Worm (Caenorhabditis elegans) whole organism, L4 larva: ENCODE results near the gene mai-1.

Experiments
- F26F4.8 ChIP-seq: fragments of 200-800 bp; sonication (Bioruptor generic); conservative IDR thresholded peaks from 2 replicates; pipeline ENCODE4 v1.3.6; 2022; ENCODE audit warnings: missing genetic modification characterization, missing compliant biosample characterization
- F37D6.2 ChIP-seq: sonication (generic microtip); optimal IDR thresholded peaks from 2 replicates; lab custom pipeline; 2016; ENCODE audit warnings: mild to moderate bottlenecking, missing genetic modification characterization, missing compliant biosample characterization
- F44E2.7 ChIP-seq: fragments of 200-800 bp; sonication (Bioruptor generic); IDR thresholded peaks from 2 replicates; pipeline ENCODE4 v2.1.2; 2022; ENCODE audit warnings: missing genetic modification characterization, missing compliant biosample characterization
- T26A8.4 ChIP-seq: fragments of 200-800 bp; sonication (Bioruptor generic); IDR thresholded peaks from 2 replicates; pipeline ENCODE4 v1.3.6; 2022; ENCODE audit warnings: missing genetic modification characterization, missing compliant biosample characterization
- aha-1 ChIP-seq: fragments of 150-350 bp; peaks from one replicate; lab custom pipeline; 2014; ENCODE audit warnings: missing biosample characterization, missing genetic modification characterization
- attf-4 ChIP-seq: sonication (generic microtip); optimal IDR thresholded peaks from 3 replicates; lab custom pipeline; 2017; ENCODE audit warnings: missing biosample characterization, missing genetic modification characterization
- ceh-20 ChIP-seq: fragments of 200-800 bp; sonication (Bioruptor generic); IDR thresholded peaks from 2 replicates; pipeline ENCODE4 v1.3.6; 2022; ENCODE audit warnings: missing genetic modification reagents, missing genetic modification characterization, missing compliant biosample characterization
- ceh-28 ChIP-seq: fragments of 150-350 bp; optimal IDR thresholded peaks from 2 replicates; lab custom pipeline; 2014; ENCODE audit warnings: missing biosample characterization, missing genetic modification reagents, missing genetic modification characterization
- ceh-44 ChIP-seq: fragments of 200-800 bp; sonication (Bioruptor generic); IDR thresholded peaks from 2 replicates; pipeline ENCODE4 v1.3.6; 2022; ENCODE audit warnings: missing genetic modification reagents, missing genetic modification characterization, missing compliant biosample characterization
- ceh-62 ChIP-seq: sonication (generic microtip); optimal IDR thresholded peaks from 2 replicates; lab custom pipeline; 2017; ENCODE audit warnings: missing biosample characterization, missing genetic modification characterization
- daf-16 ChIP-seq, 3 experiments: sonication (generic microtip); optimal IDR thresholded peaks; 2 replicates each; lab custom pipeline; 2016 to 2017; ENCODE audit warnings: missing genetic modification characterization in 3 of 3, missing genetic modification reagents in 3 of 3, mild to moderate bottlenecking in 2 of 3, missing compliant biosample characterization in 2 of 3, missing biosample characterization in 1 of 3, moderate library complexity in 1 of 3
- dmd-6 ChIP-seq: fragments of 200-800 bp; sonication (Bioruptor generic); IDR thresholded peaks from 2 replicates; pipeline ENCODE4 v1.3.6; 2022; ENCODE audit warnings: missing genetic modification reagents, missing genetic modification characterization, missing compliant biosample characterization
- duxl-1 ChIP-seq: sonication (generic microtip); optimal IDR thresholded peaks from 2 replicates; lab custom pipeline; 2016; ENCODE audit warnings: mild to moderate bottlenecking, missing genetic modification characterization, moderate library complexity, missing compliant biosample characterization; ENCODE audit not compliant: poor library complexity
- dve-1 ChIP-seq: sonication (generic microtip); optimal IDR thresholded peaks from 2 replicates; lab custom pipeline; 2017; ENCODE audit warnings: antibody characterized with exemption, mild to moderate bottlenecking, missing genetic modification characterization, missing compliant biosample characterization; ENCODE audit not compliant: insufficient read depth
- egl-27 ChIP-seq: sonication (generic microtip); optimal IDR thresholded peaks from 3 replicates; lab custom pipeline; 2017; ENCODE audit warnings: missing biosample characterization, missing genetic modification reagents, missing genetic modification characterization
- hif-1 ChIP-seq, 2 experiments: sonication (generic microtip); optimal IDR thresholded peaks; 2 replicates each; lab custom pipeline; 2016 to 2017; ENCODE audit warnings: missing compliant biosample characterization in 2 of 2, missing genetic modification characterization in 2 of 2, missing genetic modification reagents in 2 of 2, missing genotype in 2 of 2, mild to moderate bottlenecking in 1 of 2
- hlh-11 ChIP-seq: fragments of 200-800 bp; sonication (Bioruptor generic); optimal IDR thresholded peaks from 2 replicates; lab custom pipeline; 2018; ENCODE audit warnings: mild to moderate bottlenecking, missing genetic modification characterization, missing compliant biosample characterization
- hlh-30 ChIP-seq: sonication (generic microtip); optimal IDR thresholded peaks from 2 replicates; lab custom pipeline; 2017; ENCODE audit warnings: antibody characterized with exemption, mild to moderate bottlenecking, missing genetic modification characterization, missing compliant biosample characterization; ENCODE audit not compliant: insufficient read depth
- jun-1 ChIP-seq: fragments of 150-350 bp; optimal IDR thresholded peaks from 2 replicates; lab custom pipeline; 2014; ENCODE audit warnings: missing biosample characterization, missing genetic modification reagents, missing genetic modification characterization
- lin-1 ChIP-seq: fragments of 200-800 bp; sonication (Bioruptor generic); IDR thresholded peaks from 2 replicates; pipeline ENCODE4 v1.3.6; 2022; ENCODE audit warnings: missing genetic modification reagents, missing genetic modification characterization, missing compliant biosample characterization
- lin-13 ChIP-seq: fragments of 150-350 bp; optimal IDR thresholded peaks from 2 replicates; lab custom pipeline; 2014; ENCODE audit warnings: missing biosample characterization, missing genetic modification reagents, missing genetic modification characterization
- lir-3 ChIP-seq: sonication (generic microtip); optimal IDR thresholded peaks from 2 replicates; lab custom pipeline; 2016; ENCODE audit warnings: mild to moderate bottlenecking, missing genetic modification characterization, missing compliant biosample characterization
- madf-9 ChIP-seq: fragments of 200-800 bp; sonication (Bioruptor generic); conservative IDR thresholded peaks from 2 replicates; pipeline ENCODE4 v1.3.6; 2022; ENCODE audit warnings: missing genetic modification reagents, missing genetic modification characterization, missing compliant biosample characterization
- mep-1 ChIP-seq: fragments of 150-350 bp; sonication (generic microtip); optimal IDR thresholded peaks from 3 replicates; lab custom pipeline; 2014; ENCODE audit warnings: missing biosample characterization, missing genetic modification characterization
- mes-2 ChIP-seq: sonication (generic microtip); optimal IDR thresholded peaks from 2 replicates; lab custom pipeline; 2016; ENCODE audit warnings: missing genotype, mild to moderate bottlenecking, missing genetic modification characterization, missing compliant biosample characterization; ENCODE audit not compliant: poor library complexity, severe bottlenecking
- mxl-3 ChIP-seq: fragments of 200-800 bp; sonication (Bioruptor generic); optimal IDR thresholded peaks from 2 replicates; lab custom pipeline; 2018; ENCODE audit warnings: mild to moderate bottlenecking, missing genetic modification characterization, missing compliant biosample characterization
- nhr-10 ChIP-seq: fragments of 150-350 bp; optimal IDR thresholded peaks from 2 replicates; lab custom pipeline; 2014; ENCODE audit warnings: missing biosample characterization, missing genetic modification characterization
- nhr-102 ChIP-seq: sonication (generic microtip); optimal IDR thresholded peaks from 2 replicates; lab custom pipeline; 2016; ENCODE audit warnings: mild to moderate bottlenecking, missing genetic modification characterization, moderate library complexity, missing compliant biosample characterization
- nhr-11 ChIP-seq: fragments of 150-350 bp; optimal IDR thresholded peaks from 2 replicates; lab custom pipeline; 2014; ENCODE audit warnings: missing biosample characterization, missing genetic modification characterization
- nhr-25 ChIP-seq: sonication (generic microtip); optimal IDR thresholded peaks from 2 replicates; lab custom pipeline; 2017; ENCODE audit warnings: missing genetic modification characterization, mild to moderate bottlenecking, missing compliant biosample characterization, antibody characterized with exemption, moderate library complexity, borderline replicate concordance; ENCODE audit not compliant: insufficient read depth
- nhr-28 ChIP-seq: fragments of 150-350 bp; optimal IDR thresholded peaks from 2 replicates; lab custom pipeline; 2014; ENCODE audit warnings: missing biosample characterization, missing genetic modification characterization
- nhr-41 ChIP-seq: fragments of 200-800 bp; sonication (Bioruptor generic); IDR thresholded peaks from 2 replicates; pipeline ENCODE4 v1.3.6; 2022; ENCODE audit warnings: missing genetic modification reagents, missing genetic modification characterization, missing compliant biosample characterization
- nhr-42 ChIP-seq: fragments of 200-800 bp; sonication (Bioruptor generic); IDR thresholded peaks from 2 replicates; pipeline ENCODE4 v1.3.6; 2022; ENCODE audit warnings: missing genetic modification characterization, missing compliant biosample characterization
- nhr-48 ChIP-seq: sonication (generic microtip); optimal IDR thresholded peaks from 2 replicates; lab custom pipeline; 2016; ENCODE audit warnings: mild to moderate bottlenecking, missing genetic modification characterization, missing compliant biosample characterization
- nhr-6 ChIP-seq: fragments of 150-350 bp; optimal IDR thresholded peaks from 2 replicates; lab custom pipeline; 2014; ENCODE audit warnings: missing biosample characterization, missing genetic modification characterization
- nhr-77 ChIP-seq: fragments of 150-350 bp; optimal IDR thresholded peaks from 2 replicates; lab custom pipeline; 2014; ENCODE audit warnings: missing biosample characterization, missing genetic modification characterization
- php-3 ChIP-seq: fragments of 200-800 bp; sonication (Bioruptor generic); IDR thresholded peaks from 2 replicates; pipeline ENCODE4 v1.3.6; 2022; ENCODE audit warnings: missing genetic modification reagents, missing genetic modification characterization, missing compliant biosample characterization
- pqm-1 ChIP-seq: sonication (generic microtip); optimal IDR thresholded peaks from 2 replicates; lab custom pipeline; 2017; ENCODE audit warnings: missing biosample characterization, missing genetic modification characterization
- rbr-2 ChIP-seq: sonication (generic microtip); optimal IDR thresholded peaks from 2 replicates; lab custom pipeline; 2016; ENCODE audit warnings: missing genotype, missing genetic modification characterization, missing compliant biosample characterization
- saeg-2 ChIP-seq: fragments of 200-800 bp; sonication (Bioruptor generic); IDR thresholded peaks from 2 replicates; pipeline ENCODE4 v1.3.6; 2022; ENCODE audit warnings: missing genetic modification reagents, missing genetic modification characterization, missing compliant biosample characterization
- sdz-12 ChIP-seq: fragments of 200-800 bp; sonication (Bioruptor generic); optimal IDR thresholded peaks from 2 replicates; lab custom pipeline; 2018; ENCODE audit warnings: mild to moderate bottlenecking, missing genetic modification characterization, missing compliant biosample characterization
- snpc-1.2 ChIP-seq: fragments of 200-800 bp; sonication (Bioruptor generic); IDR thresholded peaks from 2 replicates; pipeline ENCODE4 v1.3.6; 2022; ENCODE audit warnings: missing genetic modification reagents, missing genetic modification characterization, missing compliant biosample characterization
- tra-1 ChIP-seq: fragments of 200-800 bp; sonication (Bioruptor generic); IDR thresholded peaks from 2 replicates; pipeline ENCODE4 v1.3.6; 2022; ENCODE audit warnings: missing genetic modification reagents, missing genetic modification characterization, missing compliant biosample characterization
- unc-39 ChIP-seq: sonication (generic microtip); optimal IDR thresholded peaks from 2 replicates; lab custom pipeline; 2017; ENCODE audit warnings: missing biosample characterization, missing genetic modification characterization
- unc-62 ChIP-seq, 3 experiments: fragments of 150-350 bp in 1 of 3; sonication (generic microtip); optimal IDR thresholded peaks in 2 of 3; peaks in 1 of 3; 1 replicate in 1 of 3; 2 replicates in 2 of 3; lab custom pipeline; 2014 to 2017; ENCODE audit warnings: missing biosample characterization in 3 of 3, missing genetic modification characterization in 3 of 3, missing genetic modification reagents in 3 of 3, missing genotype in 1 of 3
- zfp-2 ChIP-seq: sonication (generic microtip); optimal IDR thresholded peaks from 2 replicates; lab custom pipeline; 2016; ENCODE audit warnings: mild to moderate bottlenecking, missing genetic modification characterization, missing compliant biosample characterization
- zip-11 ChIP-seq: fragments of 200-800 bp; sonication (Bioruptor generic); IDR thresholded peaks from 2 replicates; pipeline ENCODE4 v1.3.6; 2022; ENCODE audit warnings: missing genetic modification characterization, missing compliant biosample characterization
- ztf-7 ChIP-seq: fragments of 150-350 bp; optimal IDR thresholded peaks from 2 replicates; lab custom pipeline; 2014; ENCODE audit warnings: missing biosample characterization, missing genetic modification characterization

mai-1 gene

ce11 chrX:3154562-3154961 lies 38.2 kb upstream of the mai-1 start (continued):
- no peak for TF ChIP-seq attf-4

- TF ChIP-seq nhr-42 (GFP tag; lab: Robert Waterston, UW) (no peak), nhr-48 (tag; lab: Kevin White, UChicago) (peak; percentile 48), pqm-1 (tag; lab: Kevin White, UChicago) (peak; percentile 98), unc-62 (GFP tag; optimal IDR thresholded peaks at IDR 0.05 in 1 of 2; lab: Kevin White, UChicago) (peak in 1 of 2 experiments; percentile 69), unc-62 (tag; optimal IDR thresholded peaks at IDR 0.05; lab: Kevin White, UChicago) (no peak), nhr-11 (no peak), sdz-12 (no peak), lin-1 (peak; percentile 47; the same call in 1 of the 2 replicates), lir-3 (tag; lab: Kevin White, UChicago) (no peak), T26A8.4 (GFP tag; lab: Robert Waterston, UW) (0 out of 2 replicates have a peak, but pooled peaks have one; percentile 33), nhr-41 (GFP tag; lab: Robert Waterston, UW) (peak; percentile 68), saeg-2 (GFP tag; lab: Robert Waterston, UW) (0 out of 2 replicates have a peak, but pooled peaks have one; percentile 22), lin-13 (no peak), F44E2.7 (no peak), ceh-28 (tag; lab: Kevin White, UChicago) (no peak), nhr-28 (tag; lab: Kevin White, UChicago) (peak; percentile 92), zfp-2 (tag; lab: Kevin White, UChicago) (no peak), ceh-44 (GFP tag; lab: Robert Waterston, UW) (no peak), ceh-62 (tag; lab: Kevin White, UChicago) (no peak), F26F4.8 (GFP tag; lab: Robert Waterston, UW) (no peak), jun-1 (tag; lab: Kevin White, UChicago) (no peak), nhr-102 (tag; lab: Kevin White, UChicago) (peak; percentile 62), hif-1 (tag; optimal IDR thresholded peaks at IDR 0.05; lab: Kevin White, UChicago) (no peak), nhr-77 (tag; lab: Kevin White, UChicago) (peak; percentile 79), nhr-10 (no peak), rbr-2 (no peak), daf-16 (GFP tag; optimal IDR thresholded peaks at IDR 0.05; lab: Kevin White, UChicago) (peak in 1 of 2 experiments; percentile 31), daf-16 (tag; optimal IDR thresholded peaks at IDR 0.05; lab: Kevin White, UChicago) (peak; percentile 84), tra-1 (GFP tag; lab: Robert Waterston, UW) (0 out of 2 replicates have a peak, but pooled peaks have one; percentile 44), dve-1 (tag; lab: Kevin White, UChicago) (peak; percentile 86), unc-39 (tag; lab: Kevin White, UChicago) (no peak), mes-2 (tag; lab: Kevin White, UChicago) (peak; percentile 20), ztf-7 (peak; percentile 8), php-3 (peak; percentile 97), F37D6.2 (tag; lab: Kevin White, UChicago) (no peak), mep-1 (peak; percentile 11), hlh-11 (tag; lab: Kevin White, UChicago) (peak; percentile 87), zip-11 (no peak), duxl-1 (tag; lab: Kevin White, UChicago) (no peak), snpc-1.2 (GFP tag; lab: Robert Waterston, UW) (no peak), nhr-6 (no peak), mxl-3 (GFP tag; lab: Kevin White, UChicago) (peak; percentile 31), egl-27 (tag; lab: Kevin White, UChicago) (no peak), nhr-25 (tag; lab: Kevin White, UChicago) (no peak), attf-4 (no peak), ceh-20 (GFP tag; lab: Robert Waterston, UW) (no peak), dmd-6 (GFP tag; lab: Robert Waterston, UW) (peak; percentile 91), hlh-30 (peak; percentile 16), aha-1 (no peak), madf-9 (no peak)
Measured at ce11 chrX:3153133-3153532, 36.7 kb upstream of the mai-1 start.
